Worm (Caenorhabditis elegans) whole organism, L4 larva: Measurements from ENCODE around the gene F54D5.3.

Experiments
- R02D3.7 ChIP-seq: fragments of 150-350 bp; sonication (generic microtip); optimal IDR thresholded peaks from 3 replicates; lab custom pipeline; 2014; ENCODE audit warnings: missing biosample characterization, missing genetic modification characterization
- ceh-44 ChIP-seq: fragments of 200-800 bp; sonication (Bioruptor generic); IDR thresholded peaks from 2 replicates; pipeline ENCODE4 v1.3.6; 2022; ENCODE audit warnings: missing genetic modification reagents, missing genetic modification characterization, missing compliant biosample characterization
- fkh-10 ChIP-seq: fragments of 150-350 bp; optimal IDR thresholded peaks from 2 replicates; lab custom pipeline; 2014; ENCODE audit warnings: missing biosample characterization, missing genetic modification reagents, missing genetic modification characterization
- skn-1 ChIP-seq: fragments of 150-350 bp; optimal IDR thresholded peaks from 2 replicates; lab custom pipeline; 2014; ENCODE audit warnings: missing biosample characterization, missing genetic modification characterization
- unc-62 ChIP-seq, 3 experiments: fragments of 150-350 bp in 1 of 3; sonication (generic microtip); optimal IDR thresholded peaks in 2 of 3; peaks in 1 of 3; 1 replicate in 1 of 3; 2 replicates in 2 of 3; lab custom pipeline; 2014 to 2017; ENCODE audit warnings: missing biosample characterization in 3 of 3, missing genetic modification characterization in 3 of 3, missing genetic modification reagents in 3 of 3, missing genotype in 1 of 3

DNA sequence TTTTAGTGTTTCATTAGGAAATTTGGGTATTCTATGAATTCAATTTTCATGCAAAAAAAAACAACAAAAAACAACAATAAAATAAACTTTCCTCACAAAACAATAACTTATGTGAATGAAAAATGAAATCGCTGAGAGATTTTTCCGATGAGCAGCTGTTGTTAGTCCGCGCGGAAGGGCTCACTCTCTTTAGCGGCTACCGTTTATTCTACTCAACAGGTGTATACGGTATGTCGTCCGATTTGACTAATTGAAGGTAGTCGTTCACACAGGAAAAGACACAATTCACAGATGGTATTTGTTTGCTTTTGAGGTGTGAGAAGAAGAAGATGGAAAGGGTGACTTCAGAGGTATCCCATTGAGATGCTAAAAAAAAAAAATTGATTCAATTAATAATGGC is 2.9 kb upstream of the F54D5.3 start:
- TF ChIP-seq ceh-44 (GFP tag; lab: Robert Waterston, UW) = no peak
- TF ChIP-seq fkh-10 (GFP tag; lab: Kevin White, UChicago) = no peak
- TF ChIP-seq R02D3.7 (tag; lab: Kevin White, UChicago) = no peak
- TF ChIP-seq skn-1 = no peak
- TF ChIP-seq unc-62 (GFP tag; optimal IDR thresholded peaks at IDR 0.05 in 1 of 2; lab: Kevin White, UChicago) = no peak
- no peak for TF ChIP-seq unc-62 (tag; optimal IDR thresholded peaks at IDR 0.05; lab: Kevin White, UChicago)
